Fruit fly (Drosophila melanogaster): Measurements from ENCODE around the gene CG14218.

CG14218 gene

dm6 chrX:19549570-19549969, 32.2 kb downstream of the CG14218 start (continued):
- TF ChIP-seq row (GFP tag; IDR thresholded peaks at IDR 0.05) (peak; percentile 49; the same call in 2 of the 3 replicates), CG14860 (GFP tag; IDR thresholded peaks at IDR 0.05; ENCODE audit: partially characterized antibody) (peak; percentile 44; the same call in 2 of the 3 replicates), gfzf (GFP tag; optimal IDR thresholded peaks at IDR 0.05) (no peak), Poxn (GFP tag; IDR thresholded peaks at IDR 0.05) (no peak), Antp (GFP tag; optimal IDR thresholded peaks at IDR 0.05) (no peak), Side (GFP tag; optimal IDR thresholded peaks at IDR 0.05) (no peak), CG31388 (GFP tag; optimal IDR thresholded peaks at IDR 0.05) (no peak), en (GFP tag; optimal IDR thresholded peaks at IDR 0.05) (no peak), Hr3 (GFP tag; optimal IDR thresholded peaks at IDR 0.05) (no peak), prd (optimal IDR thresholded peaks at IDR 0.05) (no peak), prd (GFP tag; IDR thresholded peaks at IDR 0.05) (no peak), gcm2 (GFP tag; optimal IDR thresholded peaks at IDR 0.05) (no peak), CG13775 (GFP tag; optimal IDR thresholded peaks at IDR 0.05) (no peak), Ssrp (tag; optimal IDR thresholded peaks at IDR 0.05) (peak; percentile 7), Sox102F (GFP tag; optimal IDR thresholded peaks at IDR 0.05) (peak; percentile 9), jigr1 (GFP tag; IDR thresholded peaks at IDR 0.05) (no peak), dan (GFP tag; IDR thresholded peaks at IDR 0.05) (no peak), CG11504 (tag; optimal IDR thresholded peaks at IDR 0.05) (no peak), CG2712 (tag; optimal IDR thresholded peaks at IDR 0.05) (peak; percentile 22), Hsf (GFP tag; optimal IDR thresholded peaks at IDR 0.05) (no peak), chif (GFP tag; optimal IDR thresholded peaks at IDR 0.05) (no peak), D19B (GFP tag; optimal IDR thresholded peaks at IDR 0.05) (peak; percentile 24), CG7963 (GFP tag; IDR thresholded peaks at IDR 0.05; ENCODE audit: partially characterized antibody) (peak; percentile 40; the same call in 1 of the 3 replicates), ftz-f1 (GFP tag; optimal IDR thresholded peaks at IDR 0.05) (no peak), kah (GFP tag; optimal IDR thresholded peaks at IDR 0.05) (no peak), CG10543 (GFP tag; optimal IDR thresholded peaks at IDR 0.05) (no peak), CG1233 (GFP tag; optimal IDR thresholded peaks at IDR 0.05) (no peak), Max (GFP tag; optimal IDR thresholded peaks at IDR 0.05) (no peak), NFAT (GFP tag; IDR thresholded peaks at IDR 0.05) (no peak), HHEX (GFP tag; optimal IDR thresholded peaks at IDR 0.05) (no peak), CG18262 (tag; optimal IDR thresholded peaks at IDR 0.05) (peak; percentile 21), corto (GFP tag; optimal IDR thresholded peaks at IDR 0.05) (no peak), lola (GFP tag; optimal IDR thresholded peaks at IDR 0.05) (peak in 1 of 3 experiments; percentile 27), dmrt11E (tag; optimal IDR thresholded peaks at IDR 0.05) (peak; percentile 36), Fer1 (GFP tag; optimal IDR thresholded peaks at IDR 0.05) (no peak), disco-r (GFP tag; optimal IDR thresholded peaks at IDR 0.05) (no peak), sc (optimal IDR thresholded peaks at IDR 0.05) (no peak), sc (GFP tag; optimal IDR thresholded peaks at IDR 0.05) (no peak), CoRest (tag; optimal IDR thresholded peaks at IDR 0.05) (peak; percentile 16), phol (tag; optimal IDR thresholded peaks at IDR 0.05) (peak; percentile 2), Scr (GFP tag; IDR thresholded peaks at IDR 0.05; ENCODE audit: partially characterized antibody) (no peak)

dm6 chrX:19548438-19548837, 33.3 kb downstream of the CG14218 start:
- TF ChIP-seq zen (tag; optimal IDR thresholded peaks at IDR 0.05) = no peak
- no peak for TF ChIP-seq nerfin-1 (tag; optimal IDR thresholded peaks at IDR 0.05)
- TF ChIP-seq dimm (GFP tag; IDR thresholded peaks at IDR 0.05) = no peak
- peak; percentile 55 for TF ChIP-seq Nf-YB (GFP tag; optimal IDR thresholded peaks at IDR 0.05)
- peak; percentile 32 for TF ChIP-seq cg (GFP tag; optimal IDR thresholded peaks at IDR 0.05)
- peak; percentile 20 for TF ChIP-seq Ets65A (GFP tag)
- no peak for TF ChIP-seq slbo (GFP tag; IDR thresholded peaks at IDR 0.05)
- peak in 1 of 2 experiments; percentile 38 for TF ChIP-seq Hr78 (GFP tag; optimal IDR thresholded peaks at IDR 0.05)
- peak; percentile 51 for TF ChIP-seq crol (GFP tag; IDR thresholded peaks at IDR 0.05)
- no peak for TF ChIP-seq kni (GFP tag; optimal IDR thresholded peaks at IDR 0.05)
- TF ChIP-seq CG1832 (GFP tag; optimal IDR thresholded peaks at IDR 0.05) = peak; percentile 56
- TF ChIP-seq Trl (optimal IDR thresholded peaks at IDR 0.05) = peak; percentile 23 to 47
- no peak for TF ChIP-seq Trl (GFP tag; optimal IDR thresholded peaks at IDR 0.05)

All from whole organism, embryonic.